Fruit fly (Drosophila melanogaster) ovary, adult (tissue): ENCODE data around the gene L2HGDH.

ENCODE experiments used
- CG17801 ChIP-seq: fragments of 200-800 bp; optimal IDR thresholded peaks from 2 replicates; lab custom pipeline; 2019; ENCODE audit warnings: missing biosample characterization, mild to moderate bottlenecking, missing genetic modification characterization, moderate library complexity; ENCODE audit not compliant: partially characterized antibody

Gene L2HGDH

dm6 chr2L:19010037-19010436, 35.8 kb upstream of the L2HGDH start:
- no peak for TF ChIP-seq CG17801 (GFP tag; lab: Kevin White, UChicago)

dm6 chr2L:19009130-19009529, 34.9 kb upstream of the L2HGDH start, which contains the start of gene RpL30:
TSS of gene RpL30 (minus strand) at chr2L:19009306.
- TF ChIP-seq CG17801 (GFP tag; lab: Kevin White, UChicago) = peak; percentile 85

DNA sequence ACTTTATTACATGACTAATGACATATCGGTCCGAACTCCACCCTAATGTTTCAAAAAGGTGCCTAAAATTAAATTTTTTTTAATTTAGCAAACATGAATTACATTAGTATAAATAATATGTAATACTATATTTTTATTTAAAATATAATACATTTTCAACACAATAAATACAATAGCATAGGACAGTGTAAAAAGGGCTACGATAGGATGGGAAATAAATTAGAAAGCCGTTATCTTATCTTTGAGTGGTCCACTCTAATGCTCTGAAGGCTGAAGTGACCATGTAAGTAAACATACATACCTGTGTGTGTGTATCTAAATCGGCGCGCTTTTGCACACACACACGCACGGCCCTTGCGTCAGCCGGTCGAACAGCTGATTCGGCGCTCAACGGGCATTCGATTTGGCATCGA, 28.7 kb upstream of the L2HGDH start, which contains the start of gene CG31793:
Gene CG31793, plus strand, starts transcription at position 409 of the 413 bp plus-strand sequence.
- TF ChIP-seq CG17801 (GFP tag; lab: Kevin White, UChicago) = peak; percentile 73

DNA sequence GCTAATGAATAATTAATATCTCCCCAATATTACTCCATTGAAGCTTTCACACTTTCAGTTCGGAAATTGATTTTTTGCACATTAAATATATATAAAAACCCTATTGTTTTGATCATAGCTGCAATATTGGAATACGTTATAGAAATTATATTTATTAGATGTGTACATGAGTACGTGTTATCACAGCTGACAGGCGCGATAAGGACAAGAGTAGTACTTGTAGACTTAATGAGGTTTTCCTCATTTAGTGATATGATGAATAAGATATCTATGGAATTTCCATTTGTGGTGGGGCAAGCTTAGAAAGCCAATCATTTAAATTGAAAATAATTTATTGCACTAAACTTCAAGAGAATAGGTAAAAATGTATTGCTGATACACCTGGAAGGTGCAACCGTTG, 28.2 kb upstream of the L2HGDH start:
- TF ChIP-seq CG17801 (GFP tag; lab: Kevin White, UChicago) = no peak

DNA sequence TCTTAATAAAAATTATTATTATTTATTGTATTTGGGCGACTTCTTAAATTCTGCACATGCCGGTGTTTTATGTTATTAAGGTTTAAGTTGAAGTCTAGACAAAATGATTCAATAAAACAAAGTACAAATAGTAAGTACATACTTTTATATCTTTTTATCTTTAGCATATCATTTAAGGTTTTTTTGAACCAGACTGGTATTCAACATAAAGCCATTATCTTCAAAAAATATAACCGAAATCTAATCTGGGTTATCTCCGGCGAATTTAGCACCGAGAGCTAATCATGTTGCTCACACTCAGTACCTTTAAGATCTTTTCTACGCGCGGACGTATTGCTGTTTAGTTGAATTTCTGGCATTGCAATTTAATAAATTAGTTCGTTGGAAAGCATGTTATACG, 22.9 kb upstream of the L2HGDH start, which contains the start of gene CG31792:
Gene CG31792, plus strand, starts transcription at position 301 of the 400 bp plus-strand sequence.
- TF ChIP-seq CG17801 (GFP tag; lab: Kevin White, UChicago) = no peak

- no peak for TF ChIP-seq CG17801 (GFP tag; lab: Kevin White, UChicago)
Measured at dm6 chr2L:18995660-18996417, 21.6 kb upstream of the L2HGDH start, which contains the start of gene CG10650. TSS of gene CG10650 (minus strand) at chr2L:18995934.

- no peak for TF ChIP-seq CG17801 (GFP tag; lab: Kevin White, UChicago)
Measured at dm6 chr2L:18992196-18992595, 17.9 kb upstream of the L2HGDH start, which contains the start of gene CG46465. TSS of gene CG46465 (plus strand) at chr2L:18992496.

DNA sequence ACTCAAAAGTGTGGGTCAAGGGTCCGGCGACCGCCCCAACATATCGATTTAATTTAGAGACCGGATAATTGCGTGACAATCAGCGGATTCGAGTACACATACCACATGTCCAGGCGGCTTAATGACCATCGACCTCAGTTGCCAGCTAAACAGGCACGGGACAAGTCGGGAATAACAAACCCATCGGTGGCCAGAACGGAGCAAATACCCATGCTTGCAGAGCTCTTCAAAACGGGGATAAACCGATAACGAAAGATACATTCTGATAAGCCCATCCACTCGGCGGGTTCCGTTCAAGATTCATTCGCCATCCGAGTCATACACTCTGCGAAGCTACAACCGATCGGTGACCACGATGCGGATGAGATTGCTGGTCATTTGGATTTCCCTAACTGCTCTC, 16.5 kb upstream of the L2HGDH start, which contains the start of gene CG15169:
Gene CG15169, plus strand, starts transcription at position 301 of the 400 bp plus-strand sequence.
- no peak for TF ChIP-seq CG17801 (GFP tag; lab: Kevin White, UChicago)

DNA sequence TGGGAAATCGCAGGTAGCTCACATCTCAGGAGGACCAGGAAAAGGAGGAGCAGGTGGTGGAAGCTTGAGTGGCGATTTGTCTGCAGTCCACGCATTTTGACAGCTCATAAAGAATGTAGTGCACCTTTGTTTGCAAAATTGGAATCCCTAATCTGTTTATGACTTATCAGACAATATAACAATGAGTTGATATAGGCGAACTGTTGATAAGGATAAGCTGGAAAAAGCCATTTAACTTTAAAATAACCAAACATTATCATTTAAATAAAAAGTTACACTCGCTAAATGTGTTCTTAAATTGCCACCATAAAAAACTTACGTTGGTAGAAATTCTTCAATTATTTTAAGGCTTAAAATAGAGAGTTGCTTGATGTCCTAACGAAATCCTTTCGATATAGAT, 15.9 kb upstream of the L2HGDH start, which contains the start of gene CG15170:
Gene CG15170, minus strand, starts transcription at position 101 of the 400 bp plus-strand sequence.
- TF ChIP-seq CG17801 (GFP tag; lab: Kevin White, UChicago) = no peak

dm6 chr2L:18987078-18987895, 13.0 kb upstream of the L2HGDH start, which contains the start of the genes Swip-1 and EMC5:
TSS of gene Swip-1 (minus strand) at chr2L:18987280.
TSS of gene EMC5 (plus strand) at chr2L:18987707.
- TF ChIP-seq CG17801 (GFP tag; lab: Kevin White, UChicago) = peak; percentile 43

dm6 chr2L:18986125-18986498, 11.9 kb upstream of the L2HGDH start:
- no peak for TF ChIP-seq CG17801 (GFP tag; lab: Kevin White, UChicago)

DNA sequence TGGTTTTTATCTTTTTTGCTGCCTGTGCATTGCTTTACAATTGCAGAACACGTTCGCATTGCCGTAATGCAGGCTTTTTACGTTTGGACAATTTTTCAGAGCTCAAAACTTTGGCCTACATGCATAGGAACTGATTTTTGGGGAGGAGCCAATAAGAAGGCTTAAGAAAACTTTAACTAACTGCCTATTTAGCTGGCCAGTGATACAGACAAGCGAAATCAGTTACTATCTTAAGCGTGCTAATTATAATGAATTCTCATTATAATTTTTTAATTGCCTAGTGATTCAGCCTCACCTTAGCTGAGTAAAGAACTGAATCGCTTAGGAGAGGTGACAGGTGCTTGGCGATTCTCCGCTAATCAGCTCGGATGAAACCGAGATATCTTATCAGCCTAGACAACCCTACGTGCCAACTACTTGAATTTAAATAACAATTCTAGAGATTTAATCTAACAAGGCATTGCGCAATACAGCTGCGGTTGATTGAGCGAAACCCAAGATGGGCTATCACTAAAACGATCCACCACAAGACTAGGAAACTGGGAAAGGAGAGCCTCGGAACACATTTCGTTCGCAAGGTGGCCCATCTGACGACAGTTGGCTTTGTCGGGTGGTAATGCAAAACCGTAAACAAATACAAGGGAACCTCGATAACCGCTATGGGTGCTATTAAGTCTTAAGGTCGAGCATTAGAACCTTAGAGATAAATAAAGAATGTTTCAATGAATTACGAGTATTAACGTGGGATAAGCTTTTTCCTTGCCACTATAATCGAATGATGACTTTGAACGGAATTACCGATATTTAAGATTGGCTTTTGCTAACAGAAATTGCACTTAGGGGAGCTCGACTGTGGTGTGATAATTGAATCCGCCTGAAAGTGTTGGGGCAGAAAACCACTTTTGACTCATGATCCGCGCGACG, 11.2 kb upstream of the L2HGDH start:
- TF ChIP-seq CG17801 (GFP tag; lab: Kevin White, UChicago) = no peak

DNA sequence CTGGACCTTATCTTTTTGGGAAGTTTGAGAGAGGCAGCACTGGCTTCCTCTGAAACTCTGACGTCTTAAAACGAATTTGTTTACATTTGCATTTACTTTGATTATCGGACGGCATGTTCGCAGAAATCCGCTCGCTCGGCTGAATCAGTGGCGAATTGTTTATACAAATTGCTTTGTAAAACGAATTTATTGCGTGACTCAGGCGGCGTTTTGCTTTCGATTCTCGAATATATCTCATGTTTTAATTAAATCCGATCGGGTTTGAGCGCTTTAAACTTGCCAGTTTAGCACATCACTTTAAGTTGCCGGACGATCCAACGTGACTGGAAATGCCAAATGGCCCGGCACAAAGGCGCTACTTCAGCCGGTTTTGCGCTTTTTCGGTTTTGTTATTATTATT, 9.9 kb upstream of the L2HGDH start:
- no peak for TF ChIP-seq CG17801 (GFP tag; lab: Kevin White, UChicago)
